Worm (Caenorhabditis elegans) whole organism, L2 larva: ENCODE data around the gene srb-13.
"Not testable (repeated sequence)": the region's sequence is repeated elsewhere in the genome, so short reads cannot be mapped to it uniquely, and the experiment has no call there.

Experiments used
- C34F6.9 ChIP-seq: fragments of 150-350 bp; optimal IDR thresholded peaks from 2 replicates; lab custom pipeline; 2014; ENCODE audit warnings: missing biosample characterization, missing genetic modification characterization
- F13H6.1 ChIP-seq: sonication (generic microtip); optimal IDR thresholded peaks from 2 replicates; lab custom pipeline; 2016; ENCODE audit warnings: missing genetic modification characterization, missing compliant biosample characterization
- R02D3.7 ChIP-seq: fragments of 150-350 bp; optimal IDR thresholded peaks from 2 replicates; lab custom pipeline; 2014; ENCODE audit warnings: missing biosample characterization, missing genetic modification characterization
- Y55F3AM.14 ChIP-seq: fragments of 200-800 bp; sonication (Bioruptor generic); optimal IDR thresholded peaks from 2 replicates; lab custom pipeline; 2018; ENCODE audit warnings: mild to moderate bottlenecking, missing genetic modification characterization, missing compliant biosample characterization
- ZK546.5 ChIP-seq: sonication (generic microtip); optimal IDR thresholded peaks from 2 replicates; lab custom pipeline; 2017; ENCODE audit warnings: missing biosample characterization, missing genetic modification characterization
- alr-1 ChIP-seq: fragments of 150-350 bp; optimal IDR thresholded peaks from 2 replicates; lab custom pipeline; 2014; ENCODE audit warnings: missing biosample characterization, missing genetic modification characterization
- ama-1 ChIP-seq: fragments of 150-350 bp; optimal IDR thresholded peaks from 2 replicates; lab custom pipeline; 2018; ENCODE audit warnings: inconsistent platforms
- ceh-16 ChIP-seq: fragments of 150-350 bp; optimal IDR thresholded peaks from 2 replicates; lab custom pipeline; 2014; ENCODE audit warnings: missing biosample characterization, missing genetic modification characterization
- ceh-82 ChIP-seq: fragments of 150-350 bp; optimal IDR thresholded peaks from 2 replicates; lab custom pipeline; 2014; ENCODE audit warnings: missing biosample characterization, missing genetic modification characterization
- crh-2 ChIP-seq: sonication (generic microtip); optimal IDR thresholded peaks from 2 replicates; lab custom pipeline; 2017; ENCODE audit warnings: missing biosample characterization, missing genetic modification characterization
- dmd-4 ChIP-seq: sonication (generic microtip); optimal IDR thresholded peaks from 2 replicates; lab custom pipeline; 2017; ENCODE audit warnings: missing biosample characterization, missing genetic modification characterization
- egl-27 ChIP-seq: sonication (generic microtip); optimal IDR thresholded peaks from 3 replicates; lab custom pipeline; 2017; ENCODE audit warnings: missing biosample characterization, missing genetic modification reagents, missing genetic modification characterization
- elt-1 ChIP-seq: fragments of 150-350 bp; optimal IDR thresholded peaks from 2 replicates; lab custom pipeline; 2014; ENCODE audit warnings: missing biosample characterization, missing genetic modification characterization
- elt-3 ChIP-seq: sonication (generic microtip); optimal IDR thresholded peaks from 2 replicates; lab custom pipeline; 2017; ENCODE audit warnings: missing biosample characterization, missing genetic modification characterization
- gmeb-1 ChIP-seq: fragments of 150-350 bp; optimal IDR thresholded peaks from 2 replicates; lab custom pipeline; 2014; ENCODE audit warnings: missing biosample characterization, missing genetic modification characterization
- lin-13 ChIP-seq: fragments of 150-350 bp; optimal IDR thresholded peaks from 2 replicates; lab custom pipeline; 2014; ENCODE audit warnings: missing biosample characterization, missing genetic modification reagents, missing genetic modification characterization
- lin-39 ChIP-seq: fragments of 150-350 bp; optimal IDR thresholded peaks from 2 replicates; lab custom pipeline; 2014; ENCODE audit warnings: missing biosample characterization, missing genetic modification reagents, missing genetic modification characterization
- mab-5 ChIP-seq: fragments of 150-350 bp; optimal IDR thresholded peaks from 2 replicates; lab custom pipeline; 2014; ENCODE audit warnings: missing biosample characterization, missing genetic modification characterization
- mbf-1 ChIP-seq: sonication (generic microtip); optimal IDR thresholded peaks from 2 replicates; lab custom pipeline; 2017; ENCODE audit warnings: missing biosample characterization, missing genetic modification characterization
- mdl-1 ChIP-seq, 2 experiments: fragments of 150-350 bp in 1 of 2; sonication (generic microtip) in 1 of 2; optimal IDR thresholded peaks; 2 replicates each; lab custom pipeline; 2017; ENCODE audit warnings: missing biosample characterization in 2 of 2, missing genetic modification characterization in 2 of 2
- nhr-10 ChIP-seq: sonication (generic microtip); optimal IDR thresholded peaks from 2 replicates; lab custom pipeline; 2017; ENCODE audit warnings: missing biosample characterization, missing genetic modification characterization
- nhr-11 ChIP-seq: fragments of 150-350 bp; optimal IDR thresholded peaks from 2 replicates; lab custom pipeline; 2014; ENCODE audit warnings: missing biosample characterization, missing genetic modification characterization
- nhr-12 ChIP-seq: fragments of 150-350 bp; optimal IDR thresholded peaks from 2 replicates; lab custom pipeline; 2014; ENCODE audit warnings: missing biosample characterization, missing genetic modification characterization
- nhr-21 ChIP-seq: fragments of 150-350 bp; optimal IDR thresholded peaks from 2 replicates; lab custom pipeline; 2014; ENCODE audit warnings: missing biosample characterization, missing genetic modification characterization
- nhr-23 ChIP-seq: fragments of 150-350 bp; optimal IDR thresholded peaks from 2 replicates; lab custom pipeline; 2014; ENCODE audit warnings: missing biosample characterization, missing genetic modification reagents, missing genetic modification characterization
- nhr-237 ChIP-seq: fragments of 150-350 bp; optimal IDR thresholded peaks from 2 replicates; lab custom pipeline; 2014; ENCODE audit warnings: missing biosample characterization, missing genetic modification characterization
- nhr-6 ChIP-seq: fragments of 150-350 bp; optimal IDR thresholded peaks from 2 replicates; lab custom pipeline; 2014; ENCODE audit warnings: missing biosample characterization, missing genetic modification characterization
- nhr-77 ChIP-seq: fragments of 150-350 bp; optimal IDR thresholded peaks from 2 replicates; lab custom pipeline; 2014; ENCODE audit warnings: missing biosample characterization, missing genetic modification characterization
- peb-1 ChIP-seq: fragments of 150-350 bp; optimal IDR thresholded peaks from 2 replicates; lab custom pipeline; 2014; ENCODE audit warnings: missing biosample characterization, missing genetic modification characterization
- sma-9 ChIP-seq, 2 experiments: fragments of 150-350 bp in 1 of 2; sonication (generic microtip) in 1 of 2; optimal IDR thresholded peaks; 2 replicates each; lab custom pipeline; 2014 to 2016; ENCODE audit warnings: missing genetic modification characterization in 2 of 2, mild to moderate bottlenecking in 1 of 2, missing biosample characterization in 1 of 2, missing compliant biosample characterization in 1 of 2, missing genetic modification reagents in 1 of 2, moderate library complexity in 1 of 2
- unc-39 ChIP-seq: fragments of 150-350 bp; optimal IDR thresholded peaks from 2 replicates; lab custom pipeline; 2014; ENCODE audit warnings: missing biosample characterization, missing genetic modification characterization
- unc-55 ChIP-seq: fragments of 150-350 bp; sonication (generic microtip); optimal IDR thresholded peaks from 3 replicates; lab custom pipeline; 2014; ENCODE audit warnings: missing biosample characterization, missing genetic modification reagents, missing genetic modification characterization
- ztf-1 ChIP-seq: fragments of 200-800 bp; sonication (Bioruptor generic); conservative IDR thresholded peaks from 2 replicates; pipeline ENCODE4 v1.3.6; 2022; ENCODE audit warnings: missing genetic modification characterization, missing compliant biosample characterization
- ztf-11 ChIP-seq: sonication (generic microtip); optimal IDR thresholded peaks from 2 replicates; lab custom pipeline; 2017; ENCODE audit warnings: missing biosample characterization, missing genetic modification characterization

Gene srb-13

DNA sequence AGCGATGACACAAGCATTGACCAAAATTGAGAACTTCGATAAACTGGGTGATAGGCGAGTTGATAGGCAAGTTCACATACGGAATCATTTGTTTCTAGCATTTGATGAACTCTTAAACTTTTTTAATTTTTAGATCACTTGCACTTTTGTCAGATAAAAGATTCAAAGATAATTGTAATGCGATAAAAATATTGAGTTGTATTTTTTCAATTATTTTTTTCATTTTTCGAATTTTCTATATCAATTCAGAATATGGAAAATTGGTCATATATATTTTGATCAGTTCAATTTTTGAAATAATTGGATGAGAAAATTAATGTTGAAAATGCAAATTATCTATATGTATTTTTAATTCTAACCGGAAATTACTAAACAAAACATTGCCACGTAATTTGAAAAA is 9.3 kb upstream of the srb-13 start, which contains the start of gene srb-3:
TSS of gene srb-3 (minus strand) at position 101 of the 400 bp plus-strand sequence.
- no peak for TF ChIP-seq nhr-10 (tag; lab: Kevin White, UChicago)
- no peak for TF ChIP-seq sma-9 (GFP tag; optimal IDR thresholded peaks at IDR 0.05; lab: Kevin White, UChicago)
- no peak for TF ChIP-seq sma-9 (tag; optimal IDR thresholded peaks at IDR 0.05; lab: Kevin White, UChicago)
- no peak for TF ChIP-seq elt-1
- TF ChIP-seq lin-39 (tag; lab: Kevin White, UChicago), result no peak
- TF ChIP-seq alr-1, result no peak

DNA sequence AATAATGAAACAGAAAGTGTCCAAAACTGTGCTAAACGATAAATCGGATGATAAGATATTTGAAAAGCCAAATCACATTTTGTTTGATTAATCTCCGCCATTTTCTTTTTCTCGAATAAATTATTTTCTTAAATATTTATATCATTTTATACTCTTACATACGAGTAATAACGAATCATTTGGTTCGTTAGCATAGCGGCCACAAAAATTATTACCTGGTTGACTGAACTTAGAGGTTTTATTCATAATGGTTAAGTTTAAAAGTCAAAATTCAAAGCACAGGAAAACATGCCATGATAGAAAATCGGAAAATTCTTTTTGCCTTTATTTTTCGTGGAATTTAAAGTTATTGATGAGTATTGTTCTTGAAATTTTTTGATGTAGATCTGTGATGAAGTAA is 5.9 kb upstream of the srb-13 start, which contains the start of gene srb-5:
TSS of gene srb-5 (minus strand) at position 101 of the 400 bp plus-strand sequence.
- TF ChIP-seq nhr-6 (tag; lab: Kevin White, UChicago) (no peak), gmeb-1 (tag; lab: Kevin White, UChicago) (no peak), mdl-1 (tag; optimal IDR thresholded peaks at IDR 0.05; lab: Kevin White, UChicago) (no peak), ceh-16 (tag; lab: Kevin White, UChicago) (no peak), nhr-77 (tag; lab: Kevin White, UChicago) (no peak), nhr-11 (tag; lab: Kevin White, UChicago) (no peak), unc-39 (tag; lab: Kevin White, UChicago) (no peak), crh-2 (tag; lab: Kevin White, UChicago) (no peak)

DNA sequence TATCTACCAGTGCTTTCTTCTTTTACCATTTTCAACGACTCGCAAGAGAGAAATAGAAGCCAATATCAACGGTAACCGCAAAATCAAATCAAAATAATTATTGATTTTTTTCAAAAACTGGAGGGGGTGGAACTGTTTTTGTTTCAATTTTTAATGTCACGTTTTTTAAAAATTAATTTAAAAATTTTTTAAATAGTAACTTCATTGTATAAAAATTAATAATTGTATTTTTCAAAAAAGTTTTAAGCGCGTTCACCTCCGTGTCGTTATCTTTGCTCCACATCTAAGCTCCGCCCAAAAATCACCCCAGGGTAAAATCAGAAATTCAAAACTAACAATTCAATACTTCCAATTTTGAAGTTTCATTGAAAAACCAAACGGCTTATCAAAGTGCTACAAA is 3.7 kb upstream of the srb-13 start, which contains the start of gene C27D6.11:
TSS of gene C27D6.11 (minus strand) at position 101 of the 400 bp plus-strand sequence.
- no peak for TF ChIP-seq ama-1
- TF ChIP-seq C34F6.9 (tag; lab: Kevin White, UChicago), result no peak
- TF ChIP-seq elt-1, result no peak
- TF ChIP-seq nhr-237 (tag; lab: Kevin White, UChicago), result no peak
- TF ChIP-seq nhr-23 (tag; lab: Kevin White, UChicago), result no peak
- TF ChIP-seq lin-13 (GFP tag; lab: Kevin White, UChicago), result no peak
- no peak for TF ChIP-seq elt-3 (tag; lab: Kevin White, UChicago)
- TF ChIP-seq egl-27, result no peak
- no peak for TF ChIP-seq nhr-11 (tag; lab: Kevin White, UChicago)
- TF ChIP-seq mdl-1 (tag; optimal IDR thresholded peaks at IDR 0.05; lab: Kevin White, UChicago), result no peak
- TF ChIP-seq peb-1 (tag; lab: Kevin White, UChicago), result no peak
- no peak for TF ChIP-seq nhr-6 (tag; lab: Kevin White, UChicago)
- no peak for TF ChIP-seq ztf-11 (tag; lab: Kevin White, UChicago)

DNA sequence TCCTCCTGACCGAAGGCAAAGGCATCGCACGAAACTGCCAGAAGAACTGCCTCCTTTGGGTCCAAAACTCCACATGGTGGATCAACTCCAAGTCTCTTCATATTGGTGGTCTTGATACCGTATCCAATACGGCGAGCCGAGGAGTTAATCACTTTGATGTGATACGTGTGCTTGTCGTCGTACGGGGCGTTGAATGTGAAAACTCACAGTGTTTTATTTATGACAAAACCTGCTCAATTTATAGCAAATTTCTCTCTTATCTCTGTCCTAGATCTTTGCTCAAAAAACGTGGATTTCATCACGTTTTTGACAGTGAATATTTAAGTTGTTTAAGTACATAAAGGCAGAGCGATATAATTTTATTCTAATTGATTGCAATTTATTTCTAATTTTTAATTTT is 1.3 kb upstream of the srb-13 start, which contains the start of gene F58A6.9:
TSS of gene F58A6.9 (minus strand) at position 101 of the 400 bp plus-strand sequence.
- TF ChIP-seq F13H6.1 (tag; lab: Kevin White, UChicago); nhr-6 (tag; lab: Kevin White, UChicago); Y55F3AM.14 (GFP tag; lab: Kevin White, UChicago): not testable (repeated sequence)

DNA sequence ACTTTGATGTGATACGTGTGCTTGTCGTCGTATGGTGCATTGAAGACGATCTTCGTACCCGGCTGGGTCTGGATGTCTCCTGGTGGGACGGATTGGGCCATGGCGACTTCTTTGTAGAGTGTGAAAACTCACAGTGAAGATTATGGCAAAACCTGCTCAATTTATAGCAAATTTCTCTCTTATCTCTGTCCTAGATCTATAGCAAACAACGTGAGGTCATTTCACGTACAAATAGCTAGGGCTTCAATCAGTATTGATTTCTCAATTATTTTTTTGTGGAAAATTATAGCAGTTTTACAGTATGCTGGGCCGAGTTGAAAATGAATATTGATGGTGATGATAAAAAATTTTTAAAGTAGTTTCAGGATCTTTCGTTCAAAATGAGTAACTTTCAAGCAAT is 442 bp downstream of the srb-13 start, which contains the start of gene msp-45:
TSS of gene msp-45 (minus strand) at position 101 of the 400 bp plus-strand sequence.
- no peak for TF ChIP-seq R02D3.7 (tag; lab: Kevin White, UChicago)
- no peak for TF ChIP-seq nhr-12
- no peak for TF ChIP-seq ZK546.5 (tag; lab: Kevin White, UChicago)
- TF ChIP-seq ztf-11 (tag; lab: Kevin White, UChicago), result no peak
- no peak for TF ChIP-seq ceh-82 (tag; lab: Kevin White, UChicago)
- no peak for TF ChIP-seq ztf-1 (GFP tag; lab: Robert Waterston, UW)
- TF ChIP-seq mbf-1 (tag; lab: Kevin White, UChicago), result no peak
- no peak for TF ChIP-seq ceh-16 (tag; lab: Kevin White, UChicago)
- TF ChIP-seq dmd-4, result no peak
- no peak for TF ChIP-seq peb-1 (tag; lab: Kevin White, UChicago)
- no peak for TF ChIP-seq unc-55 (GFP tag; lab: Kevin White, UChicago)
- TF ChIP-seq nhr-21 (tag; lab: Kevin White, UChicago), result no peak
- TF ChIP-seq gmeb-1 (tag; lab: Kevin White, UChicago), result no peak
- TF ChIP-seq mab-5 (tag; lab: Kevin White, UChicago), result no peak
- TF ChIP-seq nhr-23 (tag; lab: Kevin White, UChicago), result no peak
